Worm (Caenorhabditis elegans) whole organism, late embryonic: ENCODE measurements around the gene sna-1.
A peak's percentile ranks its signal among the peaks of the same experiment; 100 is the strongest.

Source experiments
- C38D4.7 ChIP-seq: fragments of 200-800 bp; sonication (Bioruptor generic); optimal IDR thresholded peaks from 2 replicates; lab custom pipeline; 2018; ENCODE audit warnings: mild to moderate bottlenecking, missing genetic modification characterization, moderate library complexity, missing compliant biosample characterization
- F13H6.1 ChIP-seq: sonication (generic microtip); optimal IDR thresholded peaks from 2 replicates; lab custom pipeline; 2016; ENCODE audit warnings: missing genetic modification characterization, missing compliant biosample characterization
- K02D7.2 ChIP-seq: sonication (generic microtip); optimal IDR thresholded peaks from 2 replicates; lab custom pipeline; 2017; ENCODE audit warnings: mild to moderate bottlenecking, missing genetic modification characterization, missing compliant biosample characterization
- K09A11.1 ChIP-seq: sonication (generic microtip); optimal IDR thresholded peaks from 2 replicates; lab custom pipeline; 2017; ENCODE audit warnings: antibody characterized with exemption, mild to moderate bottlenecking, missing genetic modification characterization, missing compliant biosample characterization; ENCODE audit not compliant: insufficient read depth
- ama-1 ChIP-seq: fragments of 150-350 bp; optimal IDR thresholded peaks from 2 replicates; lab custom pipeline; 2014
- ceh-18 ChIP-seq: sonication (generic microtip); optimal IDR thresholded peaks from 2 replicates; lab custom pipeline; 2016; ENCODE audit warnings: missing genetic modification characterization, missing compliant biosample characterization
- ceh-24 ChIP-seq: sonication (generic microtip); optimal IDR thresholded peaks from 2 replicates; lab custom pipeline; 2016; ENCODE audit warnings: mild to moderate bottlenecking, missing genetic modification characterization, missing compliant biosample characterization
- ceh-30 ChIP-seq: fragments of 150-350 bp; optimal IDR thresholded peaks from 2 replicates; lab custom pipeline; 2014; ENCODE audit warnings: missing biosample characterization, missing genetic modification characterization
- ceh-34 ChIP-seq: sonication (generic microtip); optimal IDR thresholded peaks from 2 replicates; lab custom pipeline; 2016; ENCODE audit warnings: mild to moderate bottlenecking, missing genetic modification characterization, missing compliant biosample characterization
- ceh-45 ChIP-seq: fragments of 200-800 bp; sonication (Bioruptor generic); IDR thresholded peaks from 2 replicates; pipeline ENCODE4 v1.3.6; 2022; ENCODE audit warnings: missing genetic modification reagents, missing genetic modification characterization, missing compliant biosample characterization
- ceh-48 ChIP-seq: sonication (generic microtip); optimal IDR thresholded peaks from 2 replicates; lab custom pipeline; 2016; ENCODE audit warnings: missing genetic modification characterization, inconsistent platforms, missing compliant biosample characterization
- che-1 ChIP-seq: sonication (generic microtip); optimal IDR thresholded peaks from 2 replicates; lab custom pipeline; 2016; ENCODE audit warnings: mild to moderate bottlenecking, missing genetic modification characterization, missing compliant biosample characterization
- dve-1 ChIP-seq: sonication (generic microtip); optimal IDR thresholded peaks from 2 replicates; lab custom pipeline; 2017; ENCODE audit warnings: antibody characterized with exemption, mild to moderate bottlenecking, missing genetic modification characterization, missing compliant biosample characterization
- elt-2 ChIP-seq: sonication (generic microtip); optimal IDR thresholded peaks from 2 replicates; lab custom pipeline; 2016; ENCODE audit warnings: missing genetic modification reagents, missing genetic modification characterization, missing compliant biosample characterization
- elt-4 ChIP-seq: sonication (generic microtip); optimal IDR thresholded peaks from 2 replicates; lab custom pipeline; 2016; ENCODE audit warnings: missing genetic modification characterization, missing compliant biosample characterization
- ets-4 ChIP-seq: sonication (generic microtip); optimal IDR thresholded peaks from 2 replicates; lab custom pipeline; 2016; ENCODE audit warnings: missing genetic modification characterization, missing compliant biosample characterization
- fkh-10 ChIP-seq: fragments of 150-350 bp; optimal IDR thresholded peaks from 2 replicates; lab custom pipeline; 2014; ENCODE audit warnings: missing biosample characterization, missing genetic modification reagents, missing genetic modification characterization
- hlh-13 ChIP-seq: fragments of 200-800 bp; sonication (Bioruptor generic); optimal IDR thresholded peaks from 2 replicates; lab custom pipeline; 2018; ENCODE audit warnings: mild to moderate bottlenecking, missing genetic modification characterization, missing compliant biosample characterization
- hlh-30 ChIP-seq: sonication (generic microtip); optimal IDR thresholded peaks from 2 replicates; lab custom pipeline; 2017; ENCODE audit warnings: antibody characterized with exemption, missing genetic modification characterization, missing compliant biosample characterization; ENCODE audit not compliant: insufficient read depth
- hlh-6 ChIP-seq: sonication (generic microtip); optimal IDR thresholded peaks from 2 replicates; lab custom pipeline; 2016; ENCODE audit warnings: missing genotype, missing genetic modification characterization, missing compliant biosample characterization
- hlh-8 ChIP-seq: sonication (generic microtip); optimal IDR thresholded peaks from 2 replicates; lab custom pipeline; 2016; ENCODE audit warnings: missing genotype, missing genetic modification characterization, missing compliant biosample characterization
- lin-11 ChIP-seq: fragments of 200-800 bp; sonication (Bioruptor generic); optimal IDR thresholded peaks from 2 replicates; lab custom pipeline; 2018; ENCODE audit warnings: mild to moderate bottlenecking, missing genetic modification characterization, missing compliant biosample characterization
- madf-2 ChIP-seq: sonication (generic microtip); optimal IDR thresholded peaks from 2 replicates; lab custom pipeline; 2017; ENCODE audit warnings: missing genetic modification characterization, missing compliant biosample characterization
- mec-3 ChIP-seq: sonication (generic microtip); optimal IDR thresholded peaks from 2 replicates; lab custom pipeline; 2016; ENCODE audit warnings: borderline replicate concordance, missing genetic modification characterization, missing compliant biosample characterization
- nfya-1 ChIP-seq: sonication (generic microtip); optimal IDR thresholded peaks from 2 replicates; lab custom pipeline; 2017; ENCODE audit warnings: missing genetic modification characterization, mild to moderate bottlenecking, missing compliant biosample characterization, antibody characterized with exemption, moderate library complexity
- nhr-232 ChIP-seq: sonication (generic microtip); optimal IDR thresholded peaks from 2 replicates; lab custom pipeline; 2016; ENCODE audit warnings: missing genetic modification characterization, missing compliant biosample characterization
- npax-4 ChIP-seq: sonication (generic microtip); optimal IDR thresholded peaks from 2 replicates; lab custom pipeline; 2016; ENCODE audit warnings: missing genetic modification characterization, missing compliant biosample characterization
- pag-3 ChIP-seq: sonication (generic microtip); optimal IDR thresholded peaks from 2 replicates; lab custom pipeline; 2016; ENCODE audit warnings: missing compliant biosample characterization, missing genetic modification characterization, borderline replicate concordance
- pha-2 ChIP-seq: sonication (generic microtip); optimal IDR thresholded peaks from 2 replicates; lab custom pipeline; 2017; ENCODE audit warnings: mild to moderate bottlenecking, missing genetic modification characterization, missing compliant biosample characterization
- pha-4 ChIP-seq: fragments of 150-350 bp; optimal IDR thresholded peaks from 2 replicates; lab custom pipeline; 2018; ENCODE audit warnings: missing biosample characterization, missing genetic modification reagents, missing genetic modification characterization
- pros-1 ChIP-seq: fragments of 150-350 bp; optimal IDR thresholded peaks from 2 replicates; lab custom pipeline; 2014; ENCODE audit warnings: missing biosample characterization, missing genetic modification reagents, missing genetic modification characterization
- ref-2 ChIP-seq: sonication (generic microtip); optimal IDR thresholded peaks from 2 replicates; lab custom pipeline; 2016; ENCODE audit warnings: missing genetic modification characterization, missing compliant biosample characterization
- rnt-1 ChIP-seq: sonication (generic microtip); optimal IDR thresholded peaks from 2 replicates; lab custom pipeline; 2016; ENCODE audit warnings: missing genetic modification characterization, missing compliant biosample characterization
- sdc-2 ChIP-seq: sonication (generic microtip); optimal IDR thresholded peaks from 2 replicates; lab custom pipeline; 2016; ENCODE audit warnings: missing genotype, missing genetic modification characterization, missing compliant biosample characterization
- sox-2 ChIP-seq: fragments of 200-800 bp; sonication (Bioruptor generic); IDR thresholded peaks from 2 replicates; pipeline ENCODE4 v1.3.6; 2022; ENCODE audit warnings: missing genetic modification reagents, missing genetic modification characterization, missing compliant biosample characterization
- ttx-3 ChIP-seq: sonication (generic microtip); optimal IDR thresholded peaks from 2 replicates; lab custom pipeline; 2016; ENCODE audit warnings: missing genetic modification reagents, missing genetic modification characterization, missing compliant biosample characterization
- unc-55 ChIP-seq: sonication (generic microtip); optimal IDR thresholded peaks from 2 replicates; lab custom pipeline; 2017; ENCODE audit warnings: missing biosample characterization, missing genetic modification reagents, missing genetic modification characterization
- unc-86 ChIP-seq: sonication (generic microtip); optimal IDR thresholded peaks from 2 replicates; lab custom pipeline; 2016; ENCODE audit warnings: missing genetic modification characterization, missing compliant biosample characterization

The sna-1 gene

ce11 chrV:6710462-6710861, at the start of gene sna-1:
Gene sna-1 (minus strand): TSS chrV:6710679.
- TF ChIP-seq che-1 (tag; lab: Kevin White, UChicago), result no peak
- no peak for TF ChIP-seq ttx-3 (tag; lab: Kevin White, UChicago)
- TF ChIP-seq nfya-1 (tag; lab: Kevin White, UChicago), result peak; percentile 15

- TF ChIP-seq sdc-2, result peak; percentile 11
- TF ChIP-seq elt-4 (tag; lab: Kevin White, UChicago), result no peak
Measured at ce11 chrV:6758017-6758416, 47.5 kb upstream of the sna-1 start, which contains the start of gene dbl-1. Gene dbl-1 (plus strand): TSS chrV:6758135.

ce11 chrV:6753257-6753656, 42.8 kb upstream of the sna-1 start:
- TF ChIP-seq pha-4 (tag; lab: Kevin White, UChicago) (no peak), hlh-6 (no peak), nhr-232 (tag; lab: Kevin White, UChicago) (no peak), ceh-45 (GFP tag; lab: Robert Waterston, UW) (no peak), rnt-1 (tag; lab: Kevin White, UChicago) (no peak), pag-3 (tag; lab: Kevin White, UChicago) (no peak), K02D7.2 (tag; lab: Kevin White, UChicago) (no peak), ets-4 (no peak), hlh-13 (GFP tag; lab: Kevin White, UChicago) (no peak)

ce11 chrV:6751493-6752100, 41.1 kb upstream of the sna-1 start:
- TF ChIP-seq hlh-30 (tag; lab: Kevin White, UChicago) (peak; percentile 47), F13H6.1 (tag; lab: Kevin White, UChicago) (no peak), ceh-18 (tag; lab: Kevin White, UChicago) (peak; percentile 49)

ce11 chrV:6744774-6745173, 34.3 kb upstream of the sna-1 start, which contains the start of gene T25F10.3:
Gene T25F10.3 (plus strand): TSS chrV:6745081.
- TF ChIP-seq K09A11.1, result no peak
- TF ChIP-seq npax-4, result no peak
- TF ChIP-seq hlh-30 (tag; lab: Kevin White, UChicago), result no peak

ce11 chrV:6736877-6737276, 26.4 kb upstream of the sna-1 start:
- no peak for TF ChIP-seq madf-2
- no peak for TF ChIP-seq ama-1 (lab: Kevin White, UChicago)
- no peak for TF ChIP-seq pag-3 (tag; lab: Kevin White, UChicago)
- no peak for TF ChIP-seq pros-1
- TF ChIP-seq dve-1, result no peak
- TF ChIP-seq ceh-48 (tag; lab: Kevin White, UChicago), result no peak
- no peak for TF ChIP-seq ceh-30 (tag; lab: Kevin White, UChicago)
- no peak for TF ChIP-seq ref-2 (tag; lab: Kevin White, UChicago)
- TF ChIP-seq unc-86 (tag; lab: Kevin White, UChicago), result no peak
- TF ChIP-seq lin-11, result no peak
- no peak for TF ChIP-seq sox-2 (GFP tag; lab: Robert Waterston, UW)

- TF ChIP-seq mec-3 (tag; lab: Kevin White, UChicago), result no peak
- no peak for TF ChIP-seq ceh-18 (tag; lab: Kevin White, UChicago)
- no peak for TF ChIP-seq ceh-24 (tag; lab: Kevin White, UChicago)
- no peak for TF ChIP-seq pha-2 (tag; lab: Kevin White, UChicago)
- no peak for TF ChIP-seq ceh-45 (GFP tag; lab: Robert Waterston, UW)
- TF ChIP-seq rnt-1 (tag; lab: Kevin White, UChicago), result no peak
- no peak for TF ChIP-seq C38D4.7 (GFP tag; lab: Kevin White, UChicago)
- no peak for TF ChIP-seq ceh-34 (tag; lab: Kevin White, UChicago)
- no peak for TF ChIP-seq elt-2 (tag; lab: Kevin White, UChicago)
- no peak for TF ChIP-seq lin-11
- TF ChIP-seq ttx-3 (tag; lab: Kevin White, UChicago), result no peak
- TF ChIP-seq F13H6.1 (tag; lab: Kevin White, UChicago), result no peak
- TF ChIP-seq fkh-10 (GFP tag; lab: Kevin White, UChicago), result no peak
- TF ChIP-seq unc-55 (GFP tag; lab: Kevin White, UChicago), result no peak
- no peak for TF ChIP-seq hlh-8 (tag; lab: Kevin White, UChicago)
Measured at ce11 chrV:6736108-6736507, 25.6 kb upstream of the sna-1 start.
